Worm (Caenorhabditis elegans) whole organism, midembryonic: ENCODE measurements around the gene ZK1010.2.
A peak's percentile ranks its signal among the peaks of the same experiment; 100 is the strongest.

Experiments used
- T22C8.4 ChIP-seq: fragments of 200-800 bp; sonication (Bioruptor generic); IDR thresholded peaks from 2 replicates; pipeline ENCODE4 v1.3.6; 2022; ENCODE audit warnings: missing genetic modification characterization, missing compliant biosample characterization
- cog-1 ChIP-seq: sonication (generic microtip); optimal IDR thresholded peaks from 2 replicates; lab custom pipeline; 2016; ENCODE audit warnings: missing genetic modification characterization, missing compliant biosample characterization
- flt-1 ChIP-seq: fragments of 200-800 bp; sonication (Bioruptor generic); IDR thresholded peaks from 2 replicates; pipeline ENCODE4 v1.3.6; 2022; ENCODE audit warnings: missing genetic modification characterization, missing compliant biosample characterization
- klf-2 ChIP-seq: fragments of 200-800 bp; sonication (Bioruptor generic); conservative IDR thresholded peaks from 2 replicates; pipeline ENCODE4 v1.3.6; 2022; ENCODE audit warnings: missing genetic modification reagents, missing genetic modification characterization, missing compliant biosample characterization
- med-1 ChIP-seq: sonication (generic microtip); optimal IDR thresholded peaks from 2 replicates; lab custom pipeline; 2017; ENCODE audit warnings: missing genetic modification characterization, mild to moderate bottlenecking, missing compliant biosample characterization, antibody characterized with exemption, missing genetic modification reagents; ENCODE audit not compliant: insufficient read depth
- ref-1 ChIP-seq: fragments of 200-800 bp; sonication (Bioruptor generic); conservative IDR thresholded peaks from 2 replicates; pipeline ENCODE4 v1.3.6; 2022; ENCODE audit warnings: missing genetic modification reagents, missing genetic modification characterization, missing compliant biosample characterization
- tab-1 ChIP-seq: fragments of 200-800 bp; sonication (Bioruptor generic); IDR thresholded peaks from 2 replicates; pipeline ENCODE4 v1.3.6; 2022; ENCODE audit warnings: missing genetic modification characterization, missing compliant biosample characterization
- ztf-23 ChIP-seq: fragments of 200-800 bp; sonication (Bioruptor generic); IDR thresholded peaks from 2 replicates; pipeline ENCODE4 v1.3.6; 2022; ENCODE audit warnings: missing genetic modification reagents, missing genetic modification characterization, missing compliant biosample characterization
- ztf-29 ChIP-seq: fragments of 200-800 bp; sonication (Bioruptor generic); IDR thresholded peaks from 2 replicates; pipeline ENCODE4 v1.3.6; 2022; ENCODE audit warnings: missing genetic modification reagents, missing genetic modification characterization, missing compliant biosample characterization

The ZK1010.2 gene

DNA sequence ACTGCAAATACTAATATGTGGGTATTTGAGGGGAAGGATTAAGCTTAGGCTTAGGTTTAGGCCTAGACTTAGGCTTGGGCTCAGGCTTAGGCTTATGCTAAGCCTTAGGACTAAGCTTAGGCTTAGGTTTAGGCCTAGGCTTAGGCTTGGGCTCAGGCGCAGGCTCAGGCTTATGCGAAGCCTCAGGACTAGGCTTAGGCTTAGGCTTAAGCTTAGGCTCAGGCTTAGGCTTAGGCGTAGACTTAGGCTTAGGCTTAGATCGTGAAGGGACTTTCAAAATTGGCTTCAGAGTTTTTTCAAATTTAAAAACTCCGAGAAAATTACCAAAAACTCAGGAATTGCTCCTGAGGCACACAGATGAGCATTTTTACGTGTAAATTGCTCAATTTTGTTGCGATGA lies 32.6 kb downstream of the ZK1010.2 start:
- TF ChIP-seq ztf-29 (GFP tag; lab: Robert Waterston, UW) = peak; percentile 58; the same call in 1 of the 2 replicates
- no peak for TF ChIP-seq cog-1
- no peak for TF ChIP-seq ref-1 (GFP tag; lab: Robert Waterston, UW)

ce11 chrIII:12944064-12944463 lies 33.6 kb downstream of the ZK1010.2 start:
- TF ChIP-seq ref-1 (GFP tag; lab: Robert Waterston, UW) = no peak
- TF ChIP-seq med-1 (GFP tag; lab: Kevin White, UChicago) = no peak
- no peak for TF ChIP-seq klf-2 (GFP tag; lab: Robert Waterston, UW)
- no peak for TF ChIP-seq cog-1
- TF ChIP-seq flt-1 (GFP tag; lab: Robert Waterston, UW) = no peak
- no peak for TF ChIP-seq ztf-29 (GFP tag; lab: Robert Waterston, UW)
- TF ChIP-seq ztf-23 = no peak
- TF ChIP-seq T22C8.4 (GFP tag; lab: Robert Waterston, UW) = no peak
- no peak for TF ChIP-seq tab-1 (GFP tag; lab: Robert Waterston, UW)

ce11 chrIII:12942307-12942706 lies 35.4 kb downstream of the ZK1010.2 start, which contains the start of gene unc-25:
unc-25 (plus strand) TSS chrIII:12942651.
- no peak for TF ChIP-seq T22C8.4 (GFP tag; lab: Robert Waterston, UW)
- TF ChIP-seq ref-1 (GFP tag; lab: Robert Waterston, UW) = no peak
- no peak for TF ChIP-seq tab-1 (GFP tag; lab: Robert Waterston, UW)
- no peak for TF ChIP-seq cog-1
- no peak for TF ChIP-seq flt-1 (GFP tag; lab: Robert Waterston, UW)
- TF ChIP-seq klf-2 (GFP tag; lab: Robert Waterston, UW) = no peak
- TF ChIP-seq med-1 (GFP tag; lab: Kevin White, UChicago) = no peak
- TF ChIP-seq ztf-29 (GFP tag; lab: Robert Waterston, UW) = no peak

DNA sequence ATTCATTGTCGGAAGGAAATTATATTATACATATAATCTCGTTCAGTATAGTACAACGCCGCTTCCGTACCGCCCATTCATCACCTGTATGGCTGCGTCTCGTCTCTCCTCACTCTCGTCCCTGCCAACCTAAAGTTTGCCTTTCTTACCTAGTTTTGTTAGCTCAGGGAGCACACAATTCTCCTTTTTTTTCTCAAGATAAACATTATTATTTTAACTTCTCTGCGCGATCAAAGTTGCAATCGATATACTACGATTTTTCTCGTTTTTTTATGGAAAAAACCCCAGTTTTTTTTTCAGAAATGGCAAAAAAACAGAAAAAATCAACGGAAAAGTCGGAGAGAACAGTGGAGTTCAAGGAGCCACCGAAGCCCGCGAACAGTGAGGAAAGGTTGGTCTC lies 43.2 kb downstream of the ZK1010.2 start, which contains the start of gene epg-3:
TSS of gene epg-3 (plus strand) at position 301 of the 400 bp plus-strand sequence.
- TF ChIP-seq ztf-29 (GFP tag; lab: Robert Waterston, UW) (no peak), ztf-23 (no peak)

DNA sequence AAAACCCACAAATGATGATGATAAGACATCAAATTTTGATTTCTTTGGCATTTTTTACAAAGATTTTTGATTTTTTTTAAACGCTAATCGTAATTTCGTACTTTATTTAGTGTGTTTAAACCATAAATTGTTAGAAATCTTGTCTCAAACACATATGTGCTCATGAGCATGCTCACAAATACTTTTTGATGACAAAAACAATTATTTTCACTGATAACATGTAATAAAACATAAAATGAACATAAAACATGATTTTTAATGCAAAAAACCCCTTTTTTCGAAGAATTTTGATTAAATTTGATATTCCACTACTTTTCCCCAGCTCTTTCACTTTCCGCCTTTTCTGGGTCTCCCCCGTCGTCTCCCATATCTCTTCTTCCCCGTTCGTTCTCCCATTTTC lies 44.9 kb downstream of the ZK1010.2 start:
- TF ChIP-seq med-1 (GFP tag; lab: Kevin White, UChicago) (no peak), ztf-23 (no peak), T22C8.4 (GFP tag; lab: Robert Waterston, UW) (no peak), ref-1 (GFP tag; lab: Robert Waterston, UW) (no peak), klf-2 (GFP tag; lab: Robert Waterston, UW) (no peak), flt-1 (GFP tag; lab: Robert Waterston, UW) (no peak), tab-1 (GFP tag; lab: Robert Waterston, UW) (no peak), cog-1 (no peak), ztf-29 (GFP tag; lab: Robert Waterston, UW) (no peak)

ce11 chrIII:12931786-12932427 lies 45.8 kb downstream of the ZK1010.2 start, which contains the start of gene rbm-7:
rbm-7 (minus strand) TSS chrIII:12931867.
- no peak for TF ChIP-seq med-1 (GFP tag; lab: Kevin White, UChicago)
- no peak for TF ChIP-seq ref-1 (GFP tag; lab: Robert Waterston, UW)
- TF ChIP-seq ztf-23 = no peak
- no peak for TF ChIP-seq ztf-29 (GFP tag; lab: Robert Waterston, UW)
- TF ChIP-seq cog-1 = no peak
- TF ChIP-seq tab-1 (GFP tag; lab: Robert Waterston, UW) = no peak
- TF ChIP-seq T22C8.4 (GFP tag; lab: Robert Waterston, UW) = no peak
- no peak for TF ChIP-seq klf-2 (GFP tag; lab: Robert Waterston, UW)
- TF ChIP-seq flt-1 (GFP tag; lab: Robert Waterston, UW) = no peak

DNA sequence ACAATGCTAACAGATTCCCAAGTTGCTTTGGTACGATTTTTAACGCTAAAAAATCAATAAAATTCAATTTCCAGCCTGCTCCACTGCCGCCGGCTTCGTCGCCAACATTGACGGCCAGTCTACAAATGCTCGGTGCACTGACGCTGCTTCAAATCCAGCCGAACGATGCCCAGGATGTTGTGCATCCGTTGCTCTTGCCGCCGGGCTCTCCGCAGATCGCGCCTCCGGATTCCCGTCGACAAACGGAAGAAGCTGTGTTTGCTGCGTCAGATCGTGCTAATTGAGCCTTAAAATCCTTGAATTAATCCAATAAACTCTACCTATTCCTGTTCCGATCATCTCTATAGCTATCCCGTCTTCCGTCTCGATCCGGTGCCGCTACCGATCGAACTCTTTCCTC lies 46.6 kb downstream of the ZK1010.2 start:
- no peak for TF ChIP-seq cog-1
- TF ChIP-seq ref-1 (GFP tag; lab: Robert Waterston, UW) = no peak

DNA sequence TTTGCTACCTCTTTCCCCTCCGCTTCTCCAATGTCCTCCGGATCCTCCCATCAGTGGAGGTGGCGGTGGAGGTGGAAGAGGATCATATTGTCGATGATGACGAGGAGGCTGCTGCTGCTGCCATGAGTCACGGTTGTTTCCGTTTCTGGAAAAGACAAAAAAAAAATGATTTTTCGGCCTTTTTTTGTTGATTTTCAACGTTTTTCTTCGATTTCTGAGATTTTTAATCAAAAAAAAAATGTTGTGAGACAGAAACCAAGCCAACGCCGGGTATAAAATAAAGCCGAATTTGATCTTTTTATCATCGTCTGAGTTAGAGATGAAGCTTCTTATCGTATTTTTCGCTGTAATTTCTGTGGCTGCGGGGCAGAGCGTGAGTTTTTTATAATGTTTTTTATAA lies 48.1 kb downstream of the ZK1010.2 start, which contains the start of gene Y37D8A.19:
TSS of gene Y37D8A.19 (plus strand) at position 301 of the 400 bp plus-strand sequence.
- TF ChIP-seq ref-1 (GFP tag; lab: Robert Waterston, UW) (no peak), tab-1 (GFP tag; lab: Robert Waterston, UW) (no peak), cog-1 (no peak), T22C8.4 (GFP tag; lab: Robert Waterston, UW) (no peak), ztf-23 (no peak), ztf-29 (GFP tag; lab: Robert Waterston, UW) (no peak), med-1 (GFP tag; lab: Kevin White, UChicago) (no peak), flt-1 (GFP tag; lab: Robert Waterston, UW) (no peak), klf-2 (GFP tag; lab: Robert Waterston, UW) (no peak)

- no peak for TF ChIP-seq med-1 (GFP tag; lab: Kevin White, UChicago)
- no peak for TF ChIP-seq klf-2 (GFP tag; lab: Robert Waterston, UW)
- no peak for TF ChIP-seq cog-1
- no peak for TF ChIP-seq ztf-29 (GFP tag; lab: Robert Waterston, UW)
- TF ChIP-seq ref-1 (GFP tag; lab: Robert Waterston, UW) = no peak
- TF ChIP-seq T22C8.4 (GFP tag; lab: Robert Waterston, UW) = no peak
- TF ChIP-seq tab-1 (GFP tag; lab: Robert Waterston, UW) = no peak
- TF ChIP-seq flt-1 (GFP tag; lab: Robert Waterston, UW) = no peak
- TF ChIP-seq ztf-23 = no peak
These were observed 51.6 kb downstream of the ZK1010.2 start, which contains the start of the genes npp-25 and mrps-10 for ce11 chrIII:12925947-12926607. npp-25 (minus strand) TSS chrIII:12925997. mrps-10 (plus strand) TSS chrIII:12926557.
